Fruit fly (Drosophila melanogaster) whole organism, wandering third instar larva: Measurements from ENCODE around the gene CG33160.

Source experiments
- GATAd ChIP-seq: sonication (Bioruptor generic); optimal IDR thresholded peaks from 2 replicates; lab custom pipeline; 2016; ENCODE audit warnings: missing biosample characterization, missing genetic modification characterization
- Hr78 ChIP-seq: fragments of >200 bp; optimal IDR thresholded peaks from 2 replicates; lab custom pipeline; 2017; ENCODE audit warnings: missing biosample characterization, missing genetic modification characterization
- dl ChIP-seq, 2 experiments: fragments of 175-275, 200-275 bp in 1 of 2; fragments of 200-275 bp in 1 of 2; sonication (Bioruptor generic); optimal IDR thresholded peaks; lab custom pipeline; 2018; ENCODE audit warnings: mild to moderate bottlenecking in 2 of 2, missing biosample characterization in 2 of 2, missing genetic modification characterization in 2 of 2, moderate library complexity in 2 of 2; ENCODE audit not compliant: partially characterized antibody in 2 of 2, insufficient read depth in 1 of 2
- foxo ChIP-seq, 2 experiments: fragments of 200-800 bp; sonication (Bioruptor generic); optimal IDR thresholded peaks; 2 replicates in 1 of 2; 3 replicates in 1 of 2; lab custom pipeline; 2016 to 2017; ENCODE audit warnings: missing biosample characterization in 2 of 2, missing genetic modification characterization in 2 of 2
- psq ChIP-seq: fragments of 200-800 bp; sonication (Bioruptor generic); optimal IDR thresholded peaks from 3 replicates; lab custom pipeline; 2017; ENCODE audit warnings: missing biosample characterization, mild to moderate bottlenecking, missing genetic modification characterization, moderate library complexity
- sv ChIP-seq: fragments of 200-800 bp; sonication (Bioruptor generic); optimal IDR thresholded peaks from 3 replicates; lab custom pipeline; 2016; ENCODE audit warnings: missing biosample characterization, missing genetic modification characterization
- tai ChIP-seq: sonication (Bioruptor generic); optimal IDR thresholded peaks from 2 replicates; lab custom pipeline; 2016; ENCODE audit warnings: missing biosample characterization, missing genetic modification characterization

DNA sequence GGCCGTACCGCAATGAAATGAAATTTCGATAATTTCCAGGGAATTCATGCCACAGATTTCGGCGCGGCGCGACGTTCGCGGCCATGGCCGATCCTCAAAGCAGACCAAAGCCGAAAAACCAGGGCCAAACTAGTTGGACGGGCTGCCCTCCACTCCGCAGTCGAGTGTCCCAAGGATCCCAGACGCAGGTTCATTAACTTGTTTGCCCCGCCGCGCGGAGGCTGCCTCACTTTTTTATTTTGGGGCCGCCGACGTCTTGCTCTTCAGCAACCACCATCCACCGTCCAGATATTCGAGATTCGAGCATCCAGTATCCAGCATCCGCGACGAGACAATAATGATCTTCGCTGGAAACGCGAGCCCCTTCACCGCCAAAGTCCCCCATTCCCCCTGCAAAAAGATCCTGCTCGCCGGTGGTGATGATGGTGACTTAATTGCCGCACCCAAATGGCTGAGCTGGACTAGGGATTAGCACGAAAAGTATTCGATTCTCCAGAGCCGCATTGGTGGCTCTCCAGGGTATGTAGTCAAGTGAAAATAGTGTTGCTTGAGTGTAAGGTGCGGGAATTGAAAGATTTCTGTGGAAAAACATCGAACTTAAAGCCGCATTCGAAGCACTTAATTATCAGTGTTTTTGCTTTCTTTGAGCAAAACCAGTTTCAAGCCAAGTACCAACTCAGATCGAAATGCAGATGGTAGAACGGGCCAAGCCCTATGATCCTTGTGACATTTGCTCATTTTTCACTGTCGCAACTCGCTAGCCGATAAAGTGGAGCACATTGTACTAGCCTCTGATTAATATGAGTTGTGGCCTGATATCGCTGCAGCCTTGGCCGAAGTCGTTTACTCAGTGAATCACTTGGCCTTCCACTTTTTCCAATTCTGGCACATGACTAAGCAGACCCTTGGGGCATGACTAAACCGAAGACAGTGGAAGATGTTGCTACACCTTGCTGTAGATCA lies 36.2 kb upstream of the CG33160 start:
- TF ChIP-seq foxo (GFP tag; optimal IDR thresholded peaks at IDR 0.05; lab: Kevin White, UChicago) (no peak), tai (GFP tag; lab: Kevin White, UChicago) (no peak), GATAd (no peak), psq (GFP tag; lab: Kevin White, UChicago) (peak; percentile 55), dl (GFP tag; optimal IDR thresholded peaks at IDR 0.05; lab: Kevin White, UChicago; ENCODE audit: insufficient read depth in 1 of 2, partially characterized antibody in 2 of 2) (peak in 1 of 2 experiments; percentile 52), sv (GFP tag; lab: Kevin White, UChicago) (no peak), Hr78 (GFP tag; lab: Kevin White, UChicago) (no peak)
